Fruit fly (Drosophila melanogaster) whole organism, embryonic: ENCODE data around the gene rost.

ENCODE experiments used
- Abd-B ChIP-seq: fragments of 200-800 bp; sonication (Bioruptor generic); optimal IDR thresholded peaks from 2 replicates; lab custom pipeline; 2018; ENCODE audit warnings: missing biosample characterization, mild to moderate bottlenecking, missing genetic modification characterization, moderate library complexity
- Ada2b ChIP-seq: fragments of 200-800 bp; sonication (Bioruptor generic); IDR thresholded peaks from 2 replicates; pipeline ENCODE4 v1.3.6; 2022; ENCODE audit warnings: missing biosample characterization, missing genetic modification characterization
- Atf-2 ChIP-seq: fragments of 200-800 bp; sonication (Bioruptor generic); optimal IDR thresholded peaks from 2 replicates; lab custom pipeline; 2016; ENCODE audit warnings: missing biosample characterization, missing genetic modification characterization
- B-H2 ChIP-seq: fragments of 200-800 bp; sonication (Bioruptor generic); optimal IDR thresholded peaks from 2 replicates; lab custom pipeline; 2018; ENCODE audit warnings: missing biosample characterization, mild to moderate bottlenecking, missing genetic modification characterization
- CG10462 ChIP-seq: fragments of 200-800 bp; sonication (Bioruptor generic); optimal IDR thresholded peaks from 2 replicates; lab custom pipeline; 2016; ENCODE audit warnings: missing biosample characterization, missing genetic modification characterization
- CG10654 ChIP-seq: fragments of 200-800 bp; sonication (Bioruptor generic); optimal IDR thresholded peaks from 2 replicates; lab custom pipeline; 2016; ENCODE audit warnings: missing biosample characterization, missing genetic modification characterization
- CG12942 ChIP-seq: fragments of 200-800 bp; sonication (Bioruptor generic); optimal IDR thresholded peaks from 3 replicates; lab custom pipeline; 2016; ENCODE audit warnings: missing biosample characterization, missing genetic modification characterization
- CG13775 ChIP-seq: fragments of 200-800 bp; sonication (Bioruptor generic); optimal IDR thresholded peaks from 3 replicates; lab custom pipeline; 2017; ENCODE audit warnings: missing biosample characterization, mild to moderate bottlenecking, missing genetic modification characterization
- CG14441 ChIP-seq: fragments of 200-800 bp; sonication (Bioruptor generic); IDR thresholded peaks from 2 replicates; pipeline ENCODE4 v1.3.6; 2022; ENCODE audit warnings: missing biosample characterization, missing genetic modification characterization
- CG3995 ChIP-seq: fragments of 200-800 bp; sonication (Bioruptor generic); optimal IDR thresholded peaks from 3 replicates; lab custom pipeline; 2016; ENCODE audit warnings: missing biosample characterization, missing genetic modification characterization
- CG4328 ChIP-seq: fragments of 200-800 bp; sonication (Bioruptor generic); optimal IDR thresholded peaks from 3 replicates; lab custom pipeline; 2017; ENCODE audit warnings: missing biosample characterization, missing genetic modification reagents, missing genetic modification characterization
- CG43689 ChIP-seq: fragments of 200-800 bp; sonication (Bioruptor generic); IDR thresholded peaks from 2 replicates; pipeline ENCODE4 v1.3.6; 2022; ENCODE audit warnings: missing biosample characterization, missing genetic modification characterization
- CG6272 ChIP-seq: fragments of 200-800 bp; sonication (Bioruptor generic); IDR thresholded peaks from 2 replicates; pipeline ENCODE4 v1.3.6; 2022; ENCODE audit warnings: missing biosample characterization, missing genetic modification characterization
- CG6654 ChIP-seq: fragments of 200-800 bp; sonication (Bioruptor generic); optimal IDR thresholded peaks from 2 replicates; lab custom pipeline; 2017; ENCODE audit warnings: missing biosample characterization, mild to moderate bottlenecking, missing genetic modification characterization
- CG7556 ChIP-seq: fragments of 200-800 bp; sonication (Bioruptor generic); optimal IDR thresholded peaks from 2 replicates; lab custom pipeline; 2017; ENCODE audit warnings: missing biosample characterization, mild to moderate bottlenecking, missing genetic modification characterization
- CG7786 ChIP-seq: fragments of 200-800 bp; sonication (Bioruptor generic); optimal IDR thresholded peaks from 2 replicates; lab custom pipeline; 2016; ENCODE audit warnings: missing biosample characterization, missing genetic modification characterization
- CG8944 ChIP-seq: fragments of 200-800 bp; sonication (Bioruptor generic); optimal IDR thresholded peaks from 3 replicates; lab custom pipeline; 2016; ENCODE audit warnings: missing biosample characterization, missing genetic modification characterization
- CG9727 ChIP-seq: fragments of 200-800 bp; sonication (Bioruptor generic); optimal IDR thresholded peaks from 3 replicates; lab custom pipeline; 2017; ENCODE audit warnings: missing biosample characterization, mild to moderate bottlenecking, missing genetic modification characterization
- CTCF ChIP-seq: fragments of 200-800 bp; sonication (Bioruptor generic); optimal IDR thresholded peaks from 2 replicates; lab custom pipeline; 2017; ENCODE audit warnings: missing biosample characterization, mild to moderate bottlenecking, missing genetic modification characterization, moderate library complexity
- Dbx ChIP-seq: fragments of 200-800 bp; sonication (Bioruptor generic); IDR thresholded peaks from 3 replicates; pipeline ENCODE4 v1.3.6; 2022; ENCODE audit warnings: missing biosample characterization, missing genetic modification characterization
- Ets65A ChIP-seq: fragments of 200-800 bp; sonication (Bioruptor generic); peaks from one replicate; lab custom pipeline; 2016; ENCODE audit warnings: missing biosample characterization, missing genetic modification characterization
- Fer2 ChIP-seq: fragments of 200-800 bp; sonication (Bioruptor generic); optimal IDR thresholded peaks from 2 replicates; lab custom pipeline; 2018; ENCODE audit warnings: missing biosample characterization, mild to moderate bottlenecking, missing genetic modification characterization, moderate library complexity
- GATAe ChIP-seq: fragments of 200-800 bp; sonication (Bioruptor generic); conservative IDR thresholded peaks from 2 replicates; pipeline ENCODE4 v1.3.6; 2022; ENCODE audit warnings: missing biosample characterization, missing genetic modification characterization
- H2.0 ChIP-seq: fragments of 200-800 bp; sonication (Bioruptor generic); IDR thresholded peaks from 2 replicates; pipeline ENCODE4 v1.3.6; 2022; ENCODE audit warnings: missing biosample characterization, missing genetic modification characterization
- HmgZ ChIP-seq: fragments of 200-800 bp; sonication (Bioruptor generic); optimal IDR thresholded peaks from 2 replicates; lab custom pipeline; 2018; ENCODE audit warnings: missing biosample characterization, mild to moderate bottlenecking, missing genetic modification characterization
- Ravus ChIP-seq: fragments of 200-800 bp; sonication (Bioruptor generic); IDR thresholded peaks from 2 replicates; pipeline ENCODE4 v1.3.6; 2022; ENCODE audit warnings: missing biosample characterization, missing genetic modification characterization
- Ssrp ChIP-seq: fragments of 200-800 bp; sonication (Bioruptor generic); optimal IDR thresholded peaks from 2 replicates; lab custom pipeline; 2018; ENCODE audit warnings: missing biosample characterization, mild to moderate bottlenecking, missing genetic modification characterization, moderate library complexity
- Vsx1 ChIP-seq: fragments of 200-800 bp; sonication (Bioruptor generic); optimal IDR thresholded peaks from 2 replicates; lab custom pipeline; 2017; ENCODE audit warnings: missing biosample characterization, mild to moderate bottlenecking, missing genetic modification characterization, missing genetic modification reagents
- abd-A ChIP-seq: fragments of 200-800 bp; sonication (Bioruptor generic); optimal IDR thresholded peaks from 3 replicates; lab custom pipeline; 2019; ENCODE audit warnings: missing biosample characterization, mild to moderate bottlenecking, missing genetic modification characterization, moderate library complexity
- bbx ChIP-seq: fragments of 200-800 bp; sonication (Bioruptor generic); IDR thresholded peaks from 2 replicates; pipeline ENCODE4 v1.3.6; 2022; ENCODE audit warnings: missing biosample characterization, missing genetic modification characterization; ENCODE audit not compliant: partially characterized antibody
- btn ChIP-seq: fragments of 200-800 bp; sonication (Bioruptor generic); optimal IDR thresholded peaks from 2 replicates; lab custom pipeline; 2016; ENCODE audit warnings: missing biosample characterization, missing genetic modification characterization
- disco-r ChIP-seq: fragments of 200-800 bp; sonication (Bioruptor generic); optimal IDR thresholded peaks from 2 replicates; lab custom pipeline; 2016; ENCODE audit warnings: missing biosample characterization, missing genetic modification characterization
- fd3F ChIP-seq: fragments of 200-800 bp; sonication (Bioruptor generic); optimal IDR thresholded peaks from 2 replicates; lab custom pipeline; 2018; ENCODE audit warnings: missing biosample characterization, mild to moderate bottlenecking, missing genetic modification characterization, moderate library complexity
- fd96Cb ChIP-seq: fragments of 200-800 bp; sonication (Bioruptor generic); optimal IDR thresholded peaks from 2 replicates; lab custom pipeline; 2018; ENCODE audit warnings: missing biosample characterization, mild to moderate bottlenecking, missing genetic modification characterization, moderate library complexity
- gce ChIP-seq: fragments of 200-800 bp; sonication (Bioruptor generic); IDR thresholded peaks from 3 replicates; pipeline ENCODE4 v1.3.6; 2022; ENCODE audit warnings: missing biosample characterization, missing genetic modification characterization
- grn ChIP-seq: fragments of 200-800 bp; sonication (Bioruptor generic); optimal IDR thresholded peaks from 3 replicates; lab custom pipeline; 2017; ENCODE audit warnings: missing biosample characterization, missing genetic modification characterization
- h ChIP-seq: fragments of >200 bp; optimal IDR thresholded peaks from 2 replicates; lab custom pipeline; 2017
- jing ChIP-seq: fragments of 200-800 bp; sonication (Bioruptor generic); optimal IDR thresholded peaks from 2 replicates; lab custom pipeline; 2018; ENCODE audit warnings: missing biosample characterization, mild to moderate bottlenecking, missing genetic modification characterization
- jumu ChIP-seq: fragments of 200-800 bp; sonication (Bioruptor generic); optimal IDR thresholded peaks from 3 replicates; lab custom pipeline; 2016; ENCODE audit warnings: missing biosample characterization, missing genetic modification characterization
- oc ChIP-seq: fragments of 200-800 bp; sonication (Bioruptor generic); optimal IDR thresholded peaks from 2 replicates; lab custom pipeline; 2018; ENCODE audit warnings: missing biosample characterization, mild to moderate bottlenecking, missing genetic modification characterization, moderate library complexity
- onecut ChIP-seq: fragments of 200-800 bp; sonication (Bioruptor generic); IDR thresholded peaks from 2 replicates; pipeline ENCODE4 v1.3.6; 2022; ENCODE audit warnings: missing biosample characterization, missing genetic modification characterization
- org-1 ChIP-seq: fragments of 200-800 bp; sonication (Bioruptor generic); optimal IDR thresholded peaks from 2 replicates; lab custom pipeline; 2017; ENCODE audit warnings: missing biosample characterization, missing genetic modification characterization
- pho ChIP-seq: fragments of 200-800 bp; sonication (Bioruptor generic); optimal IDR thresholded peaks from 2 replicates; lab custom pipeline; 2016; ENCODE audit warnings: missing biosample characterization, missing genetic modification characterization
- rib ChIP-seq: fragments of 200-800 bp; sonication (Bioruptor generic); IDR thresholded peaks from 2 replicates; pipeline ENCODE4 v1.3.6; 2022; ENCODE audit warnings: missing biosample characterization, missing genetic modification characterization
- row ChIP-seq: fragments of 200-800 bp; sonication (Bioruptor generic); IDR thresholded peaks from 3 replicates; pipeline ENCODE4 v1.3.6; 2022; ENCODE audit warnings: missing biosample characterization, missing genetic modification characterization
- shn ChIP-seq: fragments of 200-800 bp; sonication (Bioruptor generic); optimal IDR thresholded peaks from 3 replicates; lab custom pipeline; 2016; ENCODE audit warnings: missing biosample characterization, missing genetic modification characterization
- sim ChIP-seq: fragments of 200-800 bp; sonication (Bioruptor generic); IDR thresholded peaks from 2 replicates; pipeline ENCODE4 v1.3.6; 2022; ENCODE audit warnings: missing biosample characterization, missing genetic modification characterization
- stwl ChIP-seq: fragments of 200-800 bp; sonication (Bioruptor generic); optimal IDR thresholded peaks from 3 replicates; lab custom pipeline; 2018; ENCODE audit warnings: missing biosample characterization, mild to moderate bottlenecking, missing genetic modification characterization, moderate library complexity
- tgo ChIP-seq: fragments of 200-800 bp; sonication (Bioruptor generic); IDR thresholded peaks from 3 replicates; pipeline ENCODE4 v1.3.6; 2022; ENCODE audit warnings: missing biosample characterization, missing genetic modification characterization
- tna ChIP-seq: fragments of 200-800 bp; sonication (Bioruptor generic); IDR thresholded peaks from 2 replicates; pipeline ENCODE4 v1.3.6; 2022; ENCODE audit warnings: missing biosample characterization, missing genetic modification characterization; ENCODE audit not compliant: partially characterized antibody
- unc-4 ChIP-seq: fragments of 200-800 bp; sonication (Bioruptor generic); IDR thresholded peaks from 2 replicates; pipeline ENCODE4 v1.3.6; 2022; ENCODE audit warnings: missing biosample characterization, missing genetic modification characterization; ENCODE audit not compliant: partially characterized antibody
- vfl ChIP-seq: fragments of 200-800 bp; sonication (Bioruptor generic); optimal IDR thresholded peaks from 2 replicates; lab custom pipeline; 2016; ENCODE audit warnings: missing biosample characterization, missing genetic modification characterization
- zfh1 ChIP-seq: fragments of 200-800 bp; sonication (Bioruptor generic); IDR thresholded peaks from 3 replicates; pipeline ENCODE4 v1.3.6; 2022; ENCODE audit warnings: missing biosample characterization, missing genetic modification characterization

The rost gene

dm6 chr2L:8937003-8937402, 52.3 kb downstream of the rost start, which contains the start of gene Tsp29Fb (continued):
- TF ChIP-seq Ada2b = peak; percentile 43; the same call in 1 of the 2 replicates
- TF ChIP-seq Ets65A = peak; percentile 79
- TF ChIP-seq zfh1 = no peak
- TF ChIP-seq gce (GFP tag; lab: Robert Waterston, UW) = no peak
- peak; percentile 67 for TF ChIP-seq Ssrp (tag; lab: Kevin White, UChicago)
- no peak for TF ChIP-seq CG43689
- peak; percentile 77 for TF ChIP-seq CG9727 (GFP tag; lab: Kevin White, UChicago)
- peak; percentile 56 for TF ChIP-seq CG10654 (GFP tag; lab: Kevin White, UChicago)
- TF ChIP-seq btn (GFP tag; lab: Kevin White, UChicago) = no peak
- peak; percentile 75 for TF ChIP-seq fd96Cb
- TF ChIP-seq Fer2 (tag; lab: Kevin White, UChicago) = peak; percentile 55
- TF ChIP-seq pho = peak; percentile 60
- no peak for TF ChIP-seq tna (GFP tag; lab: Robert Waterston, UW)
- TF ChIP-seq bbx (GFP tag; lab: Robert Waterston, UW) = no peak
- TF ChIP-seq jing (GFP tag; lab: Kevin White, UChicago) = peak; percentile 34
- TF ChIP-seq CG14441 (GFP tag; lab: Robert Waterston, UW) = peak; percentile 65
- peak; percentile 11 for TF ChIP-seq CG3995 (GFP tag; lab: Kevin White, UChicago)
- peak; percentile 31 for TF ChIP-seq onecut
- TF ChIP-seq vfl (GFP tag; lab: Kevin White, UChicago) = no peak
- TF ChIP-seq row = peak; percentile 92
- peak; percentile 63; the same call in 1 of the 2 replicates for TF ChIP-seq GATAe (GFP tag; lab: Robert Waterston, UW)
- TF ChIP-seq tgo = peak; percentile 80
- peak; percentile 19 for TF ChIP-seq CG6654
- peak; percentile 23; the same call in 1 of the 2 replicates for TF ChIP-seq CG6272 (GFP tag; lab: Robert Waterston, UW)
- peak; percentile 47 for TF ChIP-seq Abd-B (GFP tag; lab: Kevin White, UChicago)
- TF ChIP-seq shn (GFP tag; lab: Kevin White, UChicago) = peak; percentile 48
- TF ChIP-seq CG7556 (GFP tag; lab: Kevin White, UChicago) = peak; percentile 84
- peak; percentile 7 for TF ChIP-seq disco-r (GFP tag; lab: Kevin White, UChicago)
- TF ChIP-seq oc (tag; lab: Kevin White, UChicago) = peak; percentile 38
- TF ChIP-seq Ravus (GFP tag; lab: Robert Waterston, UW) = no peak
- TF ChIP-seq stwl (tag; lab: Kevin White, UChicago) = no peak
- TF ChIP-seq H2.0 (GFP tag; lab: Robert Waterston, UW) = peak; percentile 31; the same call in 1 of the 2 replicates
- TF ChIP-seq Vsx1 (GFP tag; lab: Kevin White, UChicago) = no peak
- TF ChIP-seq CG12942 (GFP tag; lab: Kevin White, UChicago) = peak; percentile 35
- no peak for TF ChIP-seq CTCF
- peak; percentile 71 for TF ChIP-seq CG7786 (GFP tag; lab: Kevin White, UChicago)
- TF ChIP-seq CG10462 = no peak
- peak; percentile 65 for TF ChIP-seq CG4328
- no peak for TF ChIP-seq abd-A (tag; lab: Kevin White, UChicago)
- TF ChIP-seq h = no peak
- TF ChIP-seq unc-4 (GFP tag; lab: Robert Waterston, UW) = no peak
- TF ChIP-seq sim (GFP tag; lab: Robert Waterston, UW) = no peak
- peak; percentile 8 for TF ChIP-seq jumu (GFP tag; lab: Kevin White, UChicago)
- TF ChIP-seq CG8944 = peak; percentile 34
- peak; percentile 73 for TF ChIP-seq B-H2 (GFP tag; lab: Kevin White, UChicago)
- TF ChIP-seq grn (GFP tag; lab: Kevin White, UChicago) = no peak
- TF ChIP-seq Dbx (GFP tag; lab: Robert Waterston, UW) = peak; percentile 72
- peak; percentile 58 for TF ChIP-seq CG13775 (GFP tag; lab: Kevin White, UChicago)
- TF ChIP-seq fd3F = peak; percentile 78
- TF ChIP-seq Atf-2 = peak; percentile 22
- peak; percentile 71 for TF ChIP-seq org-1 (GFP tag; lab: Kevin White, UChicago)
- TF ChIP-seq HmgZ (tag; lab: Kevin White, UChicago) = peak; percentile 79
- no peak for TF ChIP-seq rib (GFP tag; lab: Robert Waterston, UW)
